Worm (Caenorhabditis elegans) whole organism, young adult: ENCODE measurements around the gene inpp-4B.

Source experiments
- C17E4.6 ChIP-seq: fragments of 200-800 bp; sonication (Bioruptor generic); IDR thresholded peaks from 2 replicates; pipeline ENCODE4 v1.3.6; 2022; ENCODE audit warnings: missing genetic modification reagents, missing genetic modification characterization, missing compliant biosample characterization
- F39B2.1 ChIP-seq: fragments of 200-800 bp; sonication (Bioruptor generic); IDR thresholded peaks from 2 replicates; pipeline ENCODE4 v1.3.6; 2022; ENCODE audit warnings: missing genetic modification reagents, missing genetic modification characterization, missing compliant biosample characterization
- K11D2.4 ChIP-seq: fragments of 200-800 bp; sonication (Bioruptor generic); IDR thresholded peaks from 2 replicates; pipeline ENCODE4 v1.3.6; 2022; ENCODE audit warnings: missing genetic modification reagents, missing genetic modification characterization, missing compliant biosample characterization
- chd-7 ChIP-seq: sonication (generic microtip); optimal IDR thresholded peaks from 2 replicates; lab custom pipeline; 2016; ENCODE audit warnings: mild to moderate bottlenecking, missing genetic modification characterization, moderate library complexity, missing compliant biosample characterization
- die-1 ChIP-seq: sonication (generic microtip); optimal IDR thresholded peaks from 2 replicates; lab custom pipeline; 2016; ENCODE audit warnings: missing genotype, mild to moderate bottlenecking, missing genetic modification characterization, missing compliant biosample characterization
- efl-1 ChIP-seq: fragments of 150-350 bp; optimal IDR thresholded peaks from 2 replicates; lab custom pipeline; 2014; ENCODE audit warnings: missing biosample characterization, missing genetic modification reagents, missing genetic modification characterization
- lin-40 ChIP-seq: sonication (generic microtip); optimal IDR thresholded peaks from 2 replicates; lab custom pipeline; 2016; ENCODE audit warnings: missing genetic modification characterization, mild to moderate bottlenecking, missing compliant biosample characterization, missing genotype, missing genetic modification reagents
- rec-8 ChIP-seq, 2 experiments: sonication (generic microtip); optimal IDR thresholded peaks; 2 replicates each; lab custom pipeline; 2016; ENCODE audit warnings: mild to moderate bottlenecking in 2 of 2, missing genetic modification characterization in 2 of 2, missing genetic modification reagents in 2 of 2, missing genotype in 2 of 2, missing biosample characterization in 1 of 2, missing compliant biosample characterization in 1 of 2, moderate library complexity in 1 of 2
- unc-62 ChIP-seq: fragments of 150-350 bp; optimal IDR thresholded peaks from 2 replicates; lab custom pipeline; 2014; ENCODE audit warnings: missing biosample characterization, missing genetic modification reagents, missing genetic modification characterization
- ztf-28 ChIP-seq: fragments of 200-800 bp; sonication (Bioruptor generic); IDR thresholded peaks from 2 replicates; pipeline ENCODE4 v1.3.6; 2022; ENCODE audit warnings: missing genetic modification reagents, missing genetic modification characterization, missing compliant biosample characterization
- ztf-3 ChIP-seq: fragments of 200-800 bp; sonication (Bioruptor generic); optimal IDR thresholded peaks from 2 replicates; lab custom pipeline; 2018; ENCODE audit warnings: mild to moderate bottlenecking, missing genetic modification characterization, missing compliant biosample characterization

DNA sequence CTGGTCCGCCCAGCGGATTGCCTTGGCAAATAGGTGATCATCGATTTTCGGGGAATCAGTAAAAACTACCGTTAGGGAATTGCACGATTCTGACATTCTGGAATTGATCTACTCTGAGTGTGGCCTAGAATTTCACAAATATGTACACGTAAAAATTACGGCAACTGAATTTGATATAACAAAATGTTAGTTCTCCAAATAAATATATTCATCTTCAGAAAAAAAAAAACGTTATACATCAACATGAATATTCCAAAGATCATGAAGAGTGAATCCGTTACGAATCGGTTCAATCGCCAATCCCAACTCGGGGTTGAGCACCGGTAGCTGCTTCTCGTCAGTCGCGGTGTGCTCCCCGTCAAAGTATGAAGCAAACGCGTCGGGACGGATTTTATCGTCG lies 8.0 kb downstream of the inpp-4B start, which contains the start of gene rip-1:
- TF ChIP-seq efl-1 (no peak), lin-40 (no peak), ztf-28 (GFP tag; lab: Robert Waterston, UW) (no peak), K11D2.4 (GFP tag; lab: Robert Waterston, UW) (no peak), F39B2.1 (GFP tag; lab: Robert Waterston, UW) (no peak), chd-7 (no peak), rec-8 (tag; optimal IDR thresholded peaks at IDR 0.05; lab: Kevin White, UChicago) (no peak), C17E4.6 (no peak), unc-62 (GFP tag; lab: Kevin White, UChicago) (no peak), die-1 (tag; lab: Kevin White, UChicago) (no peak), ztf-3 (GFP tag; lab: Kevin White, UChicago) (no peak)
